Comparison of ENCODE assay signal across 6 worm cellular contexts in genomic region chrIII:7880132-7880715, ce11.
A peak's percentile ranks its signal among the peaks of the same experiment; 100 is the strongest.
TF ChIP-seq lines count a peak whose summit lies in the region.

No protein-coding gene starts in this region.

TF ChIP-seq in whole organism, L1 larva, 84 proteins besides CTCF, POLR2A, EP300 and RAD21 (continues in another document):
- TF ChIP-seq isw-1 (GFP tag; IDR thresholded peaks at IDR 0.05; lab: Robert Waterston, UW), result no peak
- peak; percentile 21 for TF ChIP-seq unc-130 (tag; optimal IDR thresholded peaks at IDR 0.05; lab: Kevin White, UChicago)
- TF ChIP-seq nhr-71 (tag; optimal IDR thresholded peaks at IDR 0.05; lab: Kevin White, UChicago), result peak; percentile 46
- TF ChIP-seq nhr-20 (tag; optimal IDR thresholded peaks at IDR 0.05; lab: Kevin White, UChicago), result peak; percentile 27
- no peak for TF ChIP-seq sup-37 (GFP tag; optimal IDR thresholded peaks at IDR 0.05; lab: Kevin White, UChicago)
- no peak for TF ChIP-seq elt-3 (tag; optimal IDR thresholded peaks at IDR 0.05; lab: Kevin White, UChicago)
- peak; percentile 50 for TF ChIP-seq dsc-1 (tag; optimal IDR thresholded peaks at IDR 0.05; lab: Kevin White, UChicago)
- TF ChIP-seq lsy-2 (tag; optimal IDR thresholded peaks at IDR 0.05; lab: Kevin White, UChicago), result peak in 1 of 2 experiments; percentile 54
- TF ChIP-seq vab-15 (tag; optimal IDR thresholded peaks at IDR 0.05; lab: Kevin White, UChicago), result no peak
- peak; percentile 20 for TF ChIP-seq snu-23 (GFP tag; optimal IDR thresholded peaks at IDR 0.05; lab: Kevin White, UChicago)
- no peak for TF ChIP-seq nhr-76 (tag; optimal IDR thresholded peaks at IDR 0.05; lab: Kevin White, UChicago)
- peak; percentile 78 for TF ChIP-seq lin-14 (GFP tag; optimal IDR thresholded peaks at IDR 0.05; lab: Kevin White, UChicago)
- TF ChIP-seq efl-1 (optimal IDR thresholded peaks at IDR 0.05; lab: Kevin White, UChicago), result no peak
- peak in 1 of 2 experiments; percentile 61 for TF ChIP-seq efl-1 (GFP tag; optimal IDR thresholded peaks at IDR 0.05 in 1 of 2; lab: Kevin White, UChicago)
- peak; percentile 10; the same call in 1 of the 2 replicates for TF ChIP-seq nhr-19 (GFP tag; conservative IDR thresholded peaks at IDR 0.05; lab: Robert Waterston, UW)

TF ChIP-seq in whole organism, L2 larva, 48 proteins besides CTCF, POLR2A, EP300 and RAD21:
- TF ChIP-seq mbf-1 (tag; optimal IDR thresholded peaks at IDR 0.05; lab: Kevin White, UChicago), result no peak
- peak in 1 of 2 experiments; percentile 26 for TF ChIP-seq lsy-2 (tag; optimal IDR thresholded peaks at IDR 0.05; lab: Kevin White, UChicago)
- TF ChIP-seq mab-5 (tag; optimal IDR thresholded peaks at IDR 0.05; lab: Kevin White, UChicago), result no peak
- peak; percentile 77 for TF ChIP-seq nhr-129 (tag; optimal IDR thresholded peaks at IDR 0.05; lab: Kevin White, UChicago)
- TF ChIP-seq F13H6.1 (tag; optimal IDR thresholded peaks at IDR 0.05; lab: Kevin White, UChicago), result peak; percentile 46
- TF ChIP-seq C34F6.9 (tag; optimal IDR thresholded peaks at IDR 0.05; lab: Kevin White, UChicago), result peak; percentile 49
- peak; percentile 22 for TF ChIP-seq sma-9 (GFP tag; optimal IDR thresholded peaks at IDR 0.05; lab: Kevin White, UChicago)
- TF ChIP-seq sma-9 (tag; optimal IDR thresholded peaks at IDR 0.05; lab: Kevin White, UChicago), result no peak
- no peak for TF ChIP-seq nhr-10 (tag; optimal IDR thresholded peaks at IDR 0.05; lab: Kevin White, UChicago)
TF ChIP-seq in whole organism, L2 larva: peak in this region for 5.

TF ChIP-seq in whole organism, L4 larva, 104 proteins besides CTCF, POLR2A, EP300 and RAD21:
- TF ChIP-seq T20F7.1 (GFP tag; optimal IDR thresholded peaks at IDR 0.05; lab: Kevin White, UChicago) (no peak), nhr-11 (tag; optimal IDR thresholded peaks at IDR 0.05; lab: Kevin White, UChicago) (peak; percentile 41)

TF ChIP-seq in whole organism, late embryonic, 69 proteins besides CTCF, POLR2A, EP300 and RAD21:
- TF ChIP-seq rnt-1 (tag; optimal IDR thresholded peaks at IDR 0.05; lab: Kevin White, UChicago), result peak; percentile 46
- no peak for TF ChIP-seq lim-6 (tag; optimal IDR thresholded peaks at IDR 0.05; lab: Kevin White, UChicago)
- TF ChIP-seq fkh-10 (GFP tag; optimal IDR thresholded peaks at IDR 0.05; lab: Kevin White, UChicago), result no peak
- TF ChIP-seq K09A11.1 (tag; optimal IDR thresholded peaks at IDR 0.05; lab: Kevin White, UChicago; ENCODE audit: insufficient read depth), result no peak
- TF ChIP-seq nhr-11 (tag; optimal IDR thresholded peaks at IDR 0.05; lab: Kevin White, UChicago), result no peak
- no peak for TF ChIP-seq ztf-16 (tag; optimal IDR thresholded peaks at IDR 0.05; lab: Kevin White, UChicago)
- TF ChIP-seq unc-42 (tag; optimal IDR thresholded peaks at IDR 0.05; lab: Kevin White, UChicago), result no peak
- no peak for TF ChIP-seq K02D7.2 (tag; optimal IDR thresholded peaks at IDR 0.05; lab: Kevin White, UChicago)
- no peak for TF ChIP-seq ceh-14 (tag; optimal IDR thresholded peaks at IDR 0.05; lab: Kevin White, UChicago)
- TF ChIP-seq unc-55 (GFP tag; optimal IDR thresholded peaks at IDR 0.05; lab: Kevin White, UChicago), result peak; percentile 72
- TF ChIP-seq ceh-18 (tag; optimal IDR thresholded peaks at IDR 0.05; lab: Kevin White, UChicago), result peak; percentile 75
- no peak for TF ChIP-seq eyg-1 (tag; optimal IDR thresholded peaks at IDR 0.05; lab: Kevin White, UChicago)
- no peak for TF ChIP-seq lin-11 (tag; optimal IDR thresholded peaks at IDR 0.05; lab: Kevin White, UChicago)
- no peak for TF ChIP-seq ceh-2 (tag; optimal IDR thresholded peaks at IDR 0.05; lab: Kevin White, UChicago)
- no peak for TF ChIP-seq fax-1 (tag; optimal IDR thresholded peaks at IDR 0.05; lab: Kevin White, UChicago)

TF ChIP-seq in whole organism, mixed stage, embryonic, 35 proteins besides CTCF, POLR2A, EP300 and RAD21:
- peak; percentile 46 for TF ChIP-seq unc-62 (GFP tag; optimal IDR thresholded peaks at IDR 0.05; lab: Kevin White, UChicago)
- peak; percentile 75 for TF ChIP-seq hlh-1 (tag; optimal IDR thresholded peaks at IDR 0.05; lab: Kevin White, UChicago)
- no peak for TF ChIP-seq elt-1 (tag; optimal IDR thresholded peaks at IDR 0.05; lab: Kevin White, UChicago; ENCODE audit: borderline replicate concordance, insufficient read depth)
- peak; percentile 57 for TF ChIP-seq unc-120 (tag; optimal IDR thresholded peaks at IDR 0.05; lab: Kevin White, UChicago; ENCODE audit: poor library complexity, severe bottlenecking)
- TF ChIP-seq ceh-39 (tag; optimal IDR thresholded peaks at IDR 0.05; lab: Kevin White, UChicago), result no peak
- TF ChIP-seq snpc-4 (tag; optimal IDR thresholded peaks at IDR 0.05; lab: Kevin White, UChicago), result no peak

TF ChIP-seq in whole organism, young adult, 124 proteins besides CTCF, POLR2A, EP300 and RAD21:
- TF ChIP-seq madf-6 (GFP tag; IDR thresholded peaks at IDR 0.05; lab: Robert Waterston, UW) (no peak), cebp-1 (GFP tag; IDR thresholded peaks at IDR 0.05; lab: Robert Waterston, UW) (no peak), cebp-1 (tag; optimal IDR thresholded peaks at IDR 0.05; lab: Kevin White, UChicago) (peak; percentile 68)
